Worm (Caenorhabditis elegans): Measurements from ENCODE around the gene jtr-1.
A peak's percentile ranks its signal among the peaks of the same experiment; 100 is the strongest.

The jtr-1 gene

ce11 chrIV:1420603-1421002 lies at the start of gene jtr-1:
Gene jtr-1 (plus strand): TSS chrIV:1420929.
- TF ChIP-seq F49E8.2 (tag; optimal IDR thresholded peaks at IDR 0.05; ENCODE audit: borderline replicate concordance) = peak; percentile 62
- no peak for TF ChIP-seq lin-15B (tag; optimal IDR thresholded peaks at IDR 0.05)

DNA sequence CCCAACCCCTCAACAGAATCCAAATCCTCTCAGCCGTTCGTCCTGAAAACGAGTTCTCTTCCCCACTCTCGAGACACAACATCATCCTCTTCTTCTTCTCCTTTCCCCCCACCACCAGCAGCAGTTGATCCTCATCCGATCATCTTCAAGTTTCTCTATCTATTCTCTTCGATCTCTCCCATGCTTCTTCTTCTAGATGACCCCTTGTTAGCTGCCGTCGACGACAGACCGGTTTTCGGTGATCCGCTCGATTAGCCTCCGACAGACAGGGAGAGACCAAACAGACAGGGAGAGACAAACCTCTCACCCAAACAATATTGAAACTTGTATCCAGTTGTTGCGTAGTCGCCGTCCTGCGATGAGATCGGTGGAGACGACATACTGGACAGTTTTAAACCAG lies 49.4 kb upstream of the jtr-1 start:
- TF ChIP-seq mdl-1 (tag; optimal IDR thresholded peaks at IDR 0.05) = peak in 1 of 2 experiments; percentile 32
- TF ChIP-seq nhr-48 (tag; optimal IDR thresholded peaks at IDR 0.05) = peak; percentile 29
- no peak for TF ChIP-seq F44E2.7 (GFP tag; IDR thresholded peaks at IDR 0.05)
- peak; percentile 62 for TF ChIP-seq hlh-11 (tag; optimal IDR thresholded peaks at IDR 0.05)
- TF ChIP-seq mxl-2 (GFP tag; conservative IDR thresholded peaks at IDR 0.05) = no peak
- no peak for TF ChIP-seq arid-1 (GFP tag; conservative IDR thresholded peaks at IDR 0.05)
- no peak for TF ChIP-seq daf-8 (GFP tag; IDR thresholded peaks at IDR 0.05)
- peak; percentile 71 for TF ChIP-seq aha-1 (tag)
- TF ChIP-seq duxl-1 (tag; optimal IDR thresholded peaks at IDR 0.05; ENCODE audit: poor library complexity) = no peak
- peak; percentile 65 for TF ChIP-seq mxl-3 (GFP tag; optimal IDR thresholded peaks at IDR 0.05)
- TF ChIP-seq nhr-28 (tag; optimal IDR thresholded peaks at IDR 0.05) = peak; percentile 22

ce11 chrIV:1375289-1375688 lies 45.4 kb upstream of the jtr-1 start:
- TF ChIP-seq ceh-20 (GFP tag; IDR thresholded peaks at IDR 0.05) = no peak
- no peak for TF ChIP-seq unc-62 (GFP tag; optimal IDR thresholded peaks at IDR 0.05 in 1 of 2)
- TF ChIP-seq unc-62 (tag; optimal IDR thresholded peaks at IDR 0.05) = no peak
- no peak for TF ChIP-seq snpc-1.2 (GFP tag; IDR thresholded peaks at IDR 0.05)
- no peak for TF ChIP-seq nhr-25 (tag; optimal IDR thresholded peaks at IDR 0.05; ENCODE audit: borderline replicate concordance, insufficient read depth)
- no peak for TF ChIP-seq F44E2.7 (GFP tag; IDR thresholded peaks at IDR 0.05)
- peak; percentile 10 for TF ChIP-seq aha-1 (tag)
- TF ChIP-seq set-16 (GFP tag; IDR thresholded peaks at IDR 0.05) = peak; percentile 66

DNA sequence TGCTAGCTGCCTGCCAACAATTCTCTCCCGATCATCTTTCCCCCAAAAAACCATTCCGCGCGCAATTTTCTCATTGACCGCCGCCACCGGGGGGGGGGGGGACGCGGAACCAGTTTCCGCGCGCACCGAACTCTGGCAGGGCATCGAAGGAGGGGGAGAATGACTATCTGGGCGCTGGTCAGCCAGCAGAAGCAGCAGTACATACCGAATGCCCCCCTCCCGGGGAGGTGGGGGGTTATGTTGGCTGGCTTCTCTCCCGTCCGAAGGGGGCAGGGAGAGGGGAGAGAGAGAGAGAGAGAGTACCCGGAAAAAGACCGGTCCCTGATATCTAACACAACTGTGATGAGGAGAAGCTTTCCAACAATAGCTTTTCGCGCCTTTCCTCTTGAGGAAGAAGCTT lies 43.0 kb upstream of the jtr-1 start:
- peak; percentile 43; the same call in 1 of the 2 replicates for TF ChIP-seq madf-9 (GFP tag; conservative IDR thresholded peaks at IDR 0.05)
- peak; percentile 40; the same call in 1 of the 2 replicates for TF ChIP-seq T26A8.4 (GFP tag; IDR thresholded peaks at IDR 0.05)
- no peak for TF ChIP-seq zag-1 (tag; optimal IDR thresholded peaks at IDR 0.05)
- no peak for TF ChIP-seq unc-39 (tag; optimal IDR thresholded peaks at IDR 0.05)
- TF ChIP-seq arid-1 (GFP tag; conservative IDR thresholded peaks at IDR 0.05) = no peak
- TF ChIP-seq pqm-1 (tag; optimal IDR thresholded peaks at IDR 0.05) = no peak
- TF ChIP-seq cey-2 (tag; optimal IDR thresholded peaks at IDR 0.05; ENCODE audit: borderline replicate concordance, insufficient read depth) = no peak
- no peak for TF ChIP-seq daf-16 (GFP tag; optimal IDR thresholded peaks at IDR 0.05)
- TF ChIP-seq daf-16 (tag; optimal IDR thresholded peaks at IDR 0.05) = no peak
- no peak for TF ChIP-seq F49E8.2 (tag; optimal IDR thresholded peaks at IDR 0.05; ENCODE audit: borderline replicate concordance)
- no peak for TF ChIP-seq lin-29 (GFP tag; IDR thresholded peaks at IDR 0.05)
- TF ChIP-seq nhr-111 (GFP tag; optimal IDR thresholded peaks at IDR 0.05) = no peak
- no peak for TF ChIP-seq ceh-20 (GFP tag; IDR thresholded peaks at IDR 0.05)
- no peak for TF ChIP-seq snpc-1.2 (GFP tag; IDR thresholded peaks at IDR 0.05)
- no peak for TF ChIP-seq mdl-1 (tag; optimal IDR thresholded peaks at IDR 0.05)
- no peak for TF ChIP-seq spr-1 (tag; optimal IDR thresholded peaks at IDR 0.05)
- peak; percentile 20; the same call in 1 of the 2 replicates for TF ChIP-seq lim-7 (GFP tag; IDR thresholded peaks at IDR 0.05)
- no peak for TF ChIP-seq ztf-7 (tag; optimal IDR thresholded peaks at IDR 0.05)
- no peak for TF ChIP-seq R02D3.7 (tag; optimal IDR thresholded peaks at IDR 0.05)
- TF ChIP-seq aha-1 (tag) = peak; percentile 71
- TF ChIP-seq unc-62 (GFP tag; optimal IDR thresholded peaks at IDR 0.05 in 1 of 2) = no peak
- TF ChIP-seq unc-62 (tag; optimal IDR thresholded peaks at IDR 0.05) = no peak
- no peak for TF ChIP-seq mep-1 (tag; optimal IDR thresholded peaks at IDR 0.05)
- no peak for TF ChIP-seq dmd-6 (GFP tag; IDR thresholded peaks at IDR 0.05)
- TF ChIP-seq nhr-41 (GFP tag; IDR thresholded peaks at IDR 0.05) = peak; percentile 75; the same call in 1 of the 2 replicates
- TF ChIP-seq nhr-237 (tag; optimal IDR thresholded peaks at IDR 0.05) = no peak
- no peak for TF ChIP-seq ces-1 (GFP tag; optimal IDR thresholded peaks at IDR 0.05)
- no peak for TF ChIP-seq mxl-2 (GFP tag; conservative IDR thresholded peaks at IDR 0.05)
- TF ChIP-seq nhr-11 (tag; optimal IDR thresholded peaks at IDR 0.05) = no peak
- TF ChIP-seq set-16 (GFP tag; IDR thresholded peaks at IDR 0.05) = peak; percentile 99
- TF ChIP-seq pha-4 (GFP tag; IDR thresholded peaks at IDR 0.05) = peak; percentile 59; the same call in 1 of the 2 replicates
- TF ChIP-seq pha-4 (tag; optimal IDR thresholded peaks at IDR 0.05) = no peak
- 0 out of 2 replicates have a peak, but pooled peaks have one; percentile 55 for TF ChIP-seq dmd-8 (GFP tag; IDR thresholded peaks at IDR 0.05)
- TF ChIP-seq mxl-3 (GFP tag; optimal IDR thresholded peaks at IDR 0.05) = peak; percentile 71
- no peak for TF ChIP-seq nhr-102 (tag; optimal IDR thresholded peaks at IDR 0.05)
- TF ChIP-seq nhr-10 (tag; optimal IDR thresholded peaks at IDR 0.05) = no peak
- no peak for TF ChIP-seq nhr-6 (tag; optimal IDR thresholded peaks at IDR 0.05)

All from whole organism, L4 larva.